Worm (Caenorhabditis elegans) whole organism, late embryonic: ENCODE measurements around the gene srt-33.

Experiments
- T23F11.4 ChIP-seq: fragments of 200-800 bp; sonication (Bioruptor generic); optimal IDR thresholded peaks from 2 replicates; lab custom pipeline; 2018; ENCODE audit warnings: mild to moderate bottlenecking, missing genetic modification characterization, missing compliant biosample characterization
- ama-1 ChIP-seq: fragments of 150-350 bp; optimal IDR thresholded peaks from 2 replicates; lab custom pipeline; 2014
- ceh-18 ChIP-seq: sonication (generic microtip); optimal IDR thresholded peaks from 2 replicates; lab custom pipeline; 2016; ENCODE audit warnings: missing genetic modification characterization, missing compliant biosample characterization
- ceh-31 ChIP-seq: sonication (generic microtip); optimal IDR thresholded peaks from 2 replicates; lab custom pipeline; 2016; ENCODE audit warnings: missing genetic modification characterization, missing compliant biosample characterization
- ceh-45 ChIP-seq: fragments of 200-800 bp; sonication (Bioruptor generic); IDR thresholded peaks from 2 replicates; pipeline ENCODE4 v1.3.6; 2022; ENCODE audit warnings: missing genetic modification reagents, missing genetic modification characterization, missing compliant biosample characterization
- ceh-6 ChIP-seq: fragments of 200-800 bp; sonication (Bioruptor generic); optimal IDR thresholded peaks from 2 replicates; lab custom pipeline; 2018; ENCODE audit warnings: mild to moderate bottlenecking, missing genetic modification characterization, missing compliant biosample characterization
- ceh-9 ChIP-seq: sonication (generic microtip); optimal IDR thresholded peaks from 2 replicates; lab custom pipeline; 2016; ENCODE audit warnings: mild to moderate bottlenecking, missing genetic modification characterization, inconsistent platforms, missing compliant biosample characterization
- elt-4 ChIP-seq: sonication (generic microtip); optimal IDR thresholded peaks from 2 replicates; lab custom pipeline; 2016; ENCODE audit warnings: missing genetic modification characterization, missing compliant biosample characterization
- fax-1 ChIP-seq: sonication (generic microtip); optimal IDR thresholded peaks from 2 replicates; lab custom pipeline; 2016; ENCODE audit warnings: missing genotype, missing genetic modification characterization, missing compliant biosample characterization
- fkh-10 ChIP-seq: fragments of 150-350 bp; optimal IDR thresholded peaks from 2 replicates; lab custom pipeline; 2014; ENCODE audit warnings: missing biosample characterization, missing genetic modification reagents, missing genetic modification characterization
- gmeb-2 ChIP-seq: sonication (generic microtip); optimal IDR thresholded peaks from 2 replicates; lab custom pipeline; 2016; ENCODE audit warnings: missing genetic modification characterization, inconsistent platforms, missing compliant biosample characterization
- hlh-30 ChIP-seq: sonication (generic microtip); optimal IDR thresholded peaks from 2 replicates; lab custom pipeline; 2017; ENCODE audit warnings: antibody characterized with exemption, missing genetic modification characterization, missing compliant biosample characterization; ENCODE audit not compliant: insufficient read depth
- hlh-6 ChIP-seq: sonication (generic microtip); optimal IDR thresholded peaks from 2 replicates; lab custom pipeline; 2016; ENCODE audit warnings: missing genotype, missing genetic modification characterization, missing compliant biosample characterization
- lin-11 ChIP-seq: fragments of 200-800 bp; sonication (Bioruptor generic); optimal IDR thresholded peaks from 2 replicates; lab custom pipeline; 2018; ENCODE audit warnings: mild to moderate bottlenecking, missing genetic modification characterization, missing compliant biosample characterization
- madf-2 ChIP-seq: sonication (generic microtip); optimal IDR thresholded peaks from 2 replicates; lab custom pipeline; 2017; ENCODE audit warnings: missing genetic modification characterization, missing compliant biosample characterization
- nfya-1 ChIP-seq: sonication (generic microtip); optimal IDR thresholded peaks from 2 replicates; lab custom pipeline; 2017; ENCODE audit warnings: missing genetic modification characterization, mild to moderate bottlenecking, missing compliant biosample characterization, antibody characterized with exemption, moderate library complexity
- nhr-11 ChIP-seq: fragments of 150-350 bp; optimal IDR thresholded peaks from 2 replicates; lab custom pipeline; 2014; ENCODE audit warnings: missing biosample characterization, missing genetic modification characterization
- nhr-232 ChIP-seq: sonication (generic microtip); optimal IDR thresholded peaks from 2 replicates; lab custom pipeline; 2016; ENCODE audit warnings: missing genetic modification characterization, missing compliant biosample characterization
- npax-4 ChIP-seq: sonication (generic microtip); optimal IDR thresholded peaks from 2 replicates; lab custom pipeline; 2016; ENCODE audit warnings: missing genetic modification characterization, missing compliant biosample characterization
- ref-2 ChIP-seq: sonication (generic microtip); optimal IDR thresholded peaks from 2 replicates; lab custom pipeline; 2016; ENCODE audit warnings: missing genetic modification characterization, missing compliant biosample characterization
- rnt-1 ChIP-seq: sonication (generic microtip); optimal IDR thresholded peaks from 2 replicates; lab custom pipeline; 2016; ENCODE audit warnings: missing genetic modification characterization, missing compliant biosample characterization
- sox-2 ChIP-seq: fragments of 200-800 bp; sonication (Bioruptor generic); IDR thresholded peaks from 2 replicates; pipeline ENCODE4 v1.3.6; 2022; ENCODE audit warnings: missing genetic modification reagents, missing genetic modification characterization, missing compliant biosample characterization
- syd-9 ChIP-seq: sonication (generic microtip); optimal IDR thresholded peaks from 2 replicates; lab custom pipeline; 2016; ENCODE audit warnings: mild to moderate bottlenecking, missing genetic modification characterization, moderate library complexity, missing compliant biosample characterization
- ttx-3 ChIP-seq: sonication (generic microtip); optimal IDR thresholded peaks from 2 replicates; lab custom pipeline; 2016; ENCODE audit warnings: missing genetic modification reagents, missing genetic modification characterization, missing compliant biosample characterization
- unc-3 ChIP-seq, 2 experiments: fragments of 200-800 bp in 1 of 2; sonication (Bioruptor generic) in 1 of 2; sonication (generic microtip) in 1 of 2; conservative IDR thresholded peaks in 1 of 2; optimal IDR thresholded peaks in 1 of 2; 2 replicates each; pipeline versions ENCODE4 v1.3.6 to Lab custom; 2016 to 2022; ENCODE audit warnings: missing compliant biosample characterization in 2 of 2, missing genetic modification characterization in 2 of 2, missing genetic modification reagents in 1 of 2
- unc-55 ChIP-seq: sonication (generic microtip); optimal IDR thresholded peaks from 2 replicates; lab custom pipeline; 2017; ENCODE audit warnings: missing biosample characterization, missing genetic modification reagents, missing genetic modification characterization

Gene srt-33

DNA sequence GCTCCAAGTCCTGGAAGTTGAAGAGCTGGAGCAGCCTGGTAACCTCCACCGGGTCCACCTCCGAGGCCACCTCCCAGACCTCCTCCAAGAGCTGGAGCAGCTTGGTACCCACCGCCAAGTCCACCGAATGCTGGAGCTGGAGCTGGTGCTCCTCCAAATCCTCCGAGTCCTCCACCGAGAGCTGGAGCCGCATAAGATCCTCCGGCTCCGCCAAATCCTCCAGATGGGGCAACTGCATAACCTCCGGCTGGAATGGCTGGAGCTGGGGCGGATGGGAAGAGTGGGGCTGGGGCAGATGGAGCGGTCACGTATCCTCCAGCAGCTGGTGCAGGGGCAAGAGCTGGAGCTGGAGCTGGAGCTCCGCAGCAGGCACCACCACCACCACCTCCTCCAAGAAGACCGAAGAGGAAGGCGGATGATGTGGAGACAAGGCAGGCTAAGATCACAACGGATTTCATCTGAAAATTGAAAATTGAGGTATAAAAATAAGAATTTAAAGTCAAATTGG, 38.9 kb downstream of the srt-33 start, which contains the start of gene K02E11.10:
TSS of gene K02E11.10 (minus strand) at position 458 of the 508 bp plus-strand sequence.
- TF ChIP-seq ceh-45 (GFP tag; lab: Robert Waterston, UW), result no peak
- TF ChIP-seq elt-4 (tag; lab: Kevin White, UChicago), result peak; percentile 63
- TF ChIP-seq T23F11.4 (GFP tag; lab: Kevin White, UChicago), result peak; percentile 4

DNA sequence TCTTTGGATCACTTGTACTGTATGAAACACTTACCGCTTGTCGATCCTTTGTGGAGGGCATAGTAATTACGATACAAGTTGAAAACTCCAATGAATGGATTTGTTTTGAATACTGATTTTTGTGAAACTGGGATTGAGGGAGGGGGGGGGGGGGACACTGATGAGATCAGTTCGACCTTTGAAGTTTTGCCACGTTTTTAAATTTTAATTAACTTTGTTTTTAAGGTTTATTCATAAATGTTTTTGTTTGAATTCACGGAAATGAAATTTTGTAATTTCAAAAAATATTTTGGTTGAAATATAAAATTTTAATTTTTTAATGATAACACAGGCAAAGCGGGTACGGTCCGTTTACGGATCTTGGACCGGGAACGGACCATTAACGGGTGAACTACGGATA, 43.7 kb downstream of the srt-33 start, which contains the start of gene ent-3:
TSS of gene ent-3 (minus strand) at position 101 of the 400 bp plus-strand sequence.
- TF ChIP-seq fax-1 (tag; lab: Kevin White, UChicago), result no peak
- TF ChIP-seq nhr-11 (tag; lab: Kevin White, UChicago), result no peak
- no peak for TF ChIP-seq npax-4 (tag; lab: Kevin White, UChicago)
- TF ChIP-seq nhr-232, result no peak
- TF ChIP-seq T23F11.4 (GFP tag; lab: Kevin White, UChicago), result no peak
- no peak for TF ChIP-seq unc-55 (GFP tag; lab: Kevin White, UChicago)

DNA sequence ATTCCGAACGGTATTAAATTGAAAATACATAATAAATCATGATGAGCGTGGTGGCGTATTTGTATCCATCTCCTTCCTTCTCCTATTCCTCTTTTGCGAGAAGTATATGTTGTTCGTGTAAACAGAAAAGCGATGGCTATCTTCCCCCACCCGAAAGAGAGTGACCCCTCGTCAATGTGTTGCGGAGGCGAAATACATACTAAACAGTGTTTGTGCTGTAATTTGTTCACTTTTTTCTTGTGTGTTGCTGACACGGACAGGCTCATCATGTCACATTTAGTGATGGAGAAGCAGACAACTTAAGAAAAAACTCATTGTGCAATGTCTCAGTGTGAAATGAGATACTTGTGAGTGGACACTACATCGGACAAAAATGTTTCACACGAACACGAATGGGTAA, 48.0 kb downstream of the srt-33 start:
- no peak for TF ChIP-seq ttx-3 (tag; lab: Kevin White, UChicago)
- TF ChIP-seq hlh-30 (tag; lab: Kevin White, UChicago), result no peak
- TF ChIP-seq ama-1 (lab: Kevin White, UChicago), result no peak
- no peak for TF ChIP-seq lin-11 (tag; lab: Kevin White, UChicago)
- no peak for TF ChIP-seq ceh-9 (tag; lab: Kevin White, UChicago)
- TF ChIP-seq gmeb-2 (tag; lab: Kevin White, UChicago), result no peak

DNA sequence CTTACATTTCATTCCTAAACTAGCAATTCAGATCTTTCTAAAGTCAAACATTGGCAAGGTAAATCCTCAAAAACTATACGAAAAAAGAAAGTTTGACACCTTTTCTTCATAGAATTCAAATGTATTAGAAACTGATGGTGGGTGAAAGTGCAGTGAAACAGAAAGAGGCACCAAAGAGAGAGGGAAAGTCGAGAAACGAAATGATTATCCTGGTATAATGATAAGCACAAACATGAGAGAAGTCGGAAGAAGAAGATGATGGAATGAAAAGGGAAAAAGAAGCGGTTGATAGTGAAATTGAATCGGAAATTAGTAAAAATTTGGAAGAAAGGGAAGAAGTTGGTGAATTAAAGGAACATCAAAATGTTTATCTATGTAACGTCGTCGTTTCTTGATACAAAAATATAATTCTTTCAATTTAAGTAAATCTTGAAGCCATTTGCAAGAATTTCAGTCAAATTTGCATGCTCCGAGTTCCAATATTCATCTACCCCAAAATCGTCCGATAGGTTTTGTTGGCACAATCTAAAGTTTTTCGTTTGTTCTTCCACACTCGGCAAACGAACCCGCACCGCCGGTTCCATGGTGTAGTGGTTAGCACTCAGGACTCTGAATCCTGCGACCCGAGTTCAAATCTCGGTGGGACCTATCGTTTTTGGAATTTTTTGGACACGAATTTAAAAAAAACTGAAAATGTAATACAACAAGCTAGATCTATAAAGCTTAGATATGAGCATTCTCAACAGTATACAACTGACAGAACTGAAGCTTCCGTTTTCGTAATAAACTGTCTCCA, 48.7 kb downstream of the srt-33 start:
- TF ChIP-seq sox-2 (GFP tag; lab: Robert Waterston, UW), result no peak
- TF ChIP-seq ceh-18 (tag; lab: Kevin White, UChicago), result no peak
- no peak for TF ChIP-seq ceh-6
- TF ChIP-seq syd-9 (tag; lab: Kevin White, UChicago), result no peak
- no peak for TF ChIP-seq fkh-10 (GFP tag; lab: Kevin White, UChicago)
- no peak for TF ChIP-seq unc-3 (GFP tag; conservative IDR thresholded peaks at IDR 0.05; lab: Robert Waterston, UW)
- no peak for TF ChIP-seq unc-3 (tag; optimal IDR thresholded peaks at IDR 0.05; lab: Kevin White, UChicago)
- TF ChIP-seq nfya-1 (tag; lab: Kevin White, UChicago), result no peak
- no peak for TF ChIP-seq rnt-1 (tag; lab: Kevin White, UChicago)
- TF ChIP-seq ref-2 (tag; lab: Kevin White, UChicago), result no peak
- no peak for TF ChIP-seq hlh-6
- TF ChIP-seq madf-2 (tag; lab: Kevin White, UChicago), result no peak
- TF ChIP-seq ceh-31 (tag; lab: Kevin White, UChicago), result no peak
- TF ChIP-seq T23F11.4 (GFP tag; lab: Kevin White, UChicago), result no peak
